Worm (Caenorhabditis elegans) whole organism, mixed stage, embryonic: ENCODE results near the gene amdh-1.
A peak's percentile ranks its signal among the peaks of the same experiment; 100 is the strongest.

ENCODE experiments used
- M03D4.4 ChIP-seq: sonication (generic microtip); optimal IDR thresholded peaks from 2 replicates; lab custom pipeline; 2017; ENCODE audit warnings: mild to moderate bottlenecking, missing genetic modification characterization, missing compliant biosample characterization
- bed-3 ChIP-seq: fragments of 200-800 bp; sonication (Bioruptor generic); optimal IDR thresholded peaks from 3 replicates; lab custom pipeline; 2018; ENCODE audit warnings: mild to moderate bottlenecking, missing genetic modification characterization, moderate library complexity, missing compliant biosample characterization
- blmp-1 ChIP-seq: fragments of 150-350 bp; optimal IDR thresholded peaks from 2 replicates; lab custom pipeline; 2014; ENCODE audit warnings: missing biosample characterization, missing genetic modification characterization
- ceh-39 ChIP-seq: fragments of 150-350 bp; optimal IDR thresholded peaks from 2 replicates; lab custom pipeline; 2014; ENCODE audit warnings: missing biosample characterization, missing genetic modification characterization
- ces-1 ChIP-seq: fragments of 150-350 bp; optimal IDR thresholded peaks from 2 replicates; lab custom pipeline; 2014; ENCODE audit warnings: missing biosample characterization, missing genetic modification reagents, missing genetic modification characterization
- cnd-1 ChIP-seq: fragments of 200-800 bp; sonication (Bioruptor generic); optimal IDR thresholded peaks from 2 replicates; lab custom pipeline; 2018; ENCODE audit warnings: mild to moderate bottlenecking, missing genetic modification characterization, missing compliant biosample characterization
- drap-1 ChIP-seq: fragments of 200-800 bp; sonication (Bioruptor generic); optimal IDR thresholded peaks from 3 replicates; lab custom pipeline; 2018; ENCODE audit warnings: mild to moderate bottlenecking, missing genetic modification characterization, missing compliant biosample characterization
- elt-1 ChIP-seq: sonication (generic microtip); optimal IDR thresholded peaks from 2 replicates; lab custom pipeline; 2017; ENCODE audit warnings: missing genetic modification characterization, mild to moderate bottlenecking, missing compliant biosample characterization, antibody characterized with exemption, moderate library complexity, borderline replicate concordance; ENCODE audit not compliant: insufficient read depth
- elt-3 ChIP-seq: fragments of 150-350 bp; optimal IDR thresholded peaks from 2 replicates; lab custom pipeline; 2014; ENCODE audit warnings: missing biosample characterization, missing genetic modification characterization
- flh-1 ChIP-seq: fragments of 200-800 bp; sonication (Bioruptor generic); optimal IDR thresholded peaks from 2 replicates; lab custom pipeline; 2018; ENCODE audit warnings: mild to moderate bottlenecking, missing genetic modification characterization, moderate library complexity, missing compliant biosample characterization
- ham-2 ChIP-seq: fragments of 200-800 bp; sonication (Bioruptor generic); optimal IDR thresholded peaks from 2 replicates; lab custom pipeline; 2018; ENCODE audit warnings: mild to moderate bottlenecking, missing genetic modification characterization, missing compliant biosample characterization
- hlh-1 ChIP-seq: fragments of 150-350 bp; optimal IDR thresholded peaks from 2 replicates; lab custom pipeline; 2014; ENCODE audit warnings: missing biosample characterization, missing genetic modification reagents, missing genetic modification characterization
- lin-13 ChIP-seq: fragments of 150-350 bp; optimal IDR thresholded peaks from 2 replicates; lab custom pipeline; 2014; ENCODE audit warnings: missing biosample characterization, missing genetic modification characterization
- lin-32 ChIP-seq: fragments of 200-800 bp; sonication (Bioruptor generic); optimal IDR thresholded peaks from 2 replicates; lab custom pipeline; 2018; ENCODE audit warnings: mild to moderate bottlenecking, missing genetic modification characterization, missing compliant biosample characterization
- lsy-2 ChIP-seq: fragments of 150-350 bp; optimal IDR thresholded peaks from 2 replicates; lab custom pipeline; 2014; ENCODE audit warnings: missing biosample characterization, missing genetic modification characterization
- mab-5 ChIP-seq: fragments of 150-350 bp; optimal IDR thresholded peaks from 2 replicates; lab custom pipeline; 2014; ENCODE audit warnings: missing biosample characterization, missing genetic modification characterization
- mep-1 ChIP-seq: fragments of 150-350 bp; optimal IDR thresholded peaks from 2 replicates; lab custom pipeline; 2017; ENCODE audit warnings: missing biosample characterization, missing genetic modification reagents, missing genetic modification characterization, inconsistent platforms
- nhr-2 ChIP-seq: fragments of 150-350 bp; optimal IDR thresholded peaks from 2 replicates; lab custom pipeline; 2014; ENCODE audit warnings: missing biosample characterization, missing genetic modification characterization
- nhr-237 ChIP-seq: fragments of 150-350 bp; optimal IDR thresholded peaks from 2 replicates; lab custom pipeline; 2014; ENCODE audit warnings: missing biosample characterization, missing genetic modification characterization
- nhr-76 ChIP-seq: sonication (generic microtip); optimal IDR thresholded peaks from 2 replicates; lab custom pipeline; 2017; ENCODE audit warnings: missing biosample characterization, missing genetic modification characterization
- pha-4 ChIP-seq: fragments of 150-350 bp; optimal IDR thresholded peaks from 2 replicates; lab custom pipeline; 2018; ENCODE audit warnings: missing biosample characterization, missing genetic modification reagents, missing genetic modification characterization
- snpc-4 ChIP-seq: fragments of 150-350 bp; optimal IDR thresholded peaks from 2 replicates; lab custom pipeline; 2014; ENCODE audit warnings: missing biosample characterization, missing genetic modification characterization
- sptf-1 ChIP-seq: sonication (generic microtip); optimal IDR thresholded peaks from 2 replicates; lab custom pipeline; 2017; ENCODE audit warnings: mild to moderate bottlenecking, missing genetic modification characterization, moderate library complexity, missing compliant biosample characterization
- unc-120 ChIP-seq: sonication (generic microtip); optimal IDR thresholded peaks from 2 replicates; lab custom pipeline; 2017; ENCODE audit warnings: missing genetic modification characterization, missing compliant biosample characterization; ENCODE audit not compliant: poor library complexity, severe bottlenecking
- unc-39 ChIP-seq: fragments of 150-350 bp; optimal IDR thresholded peaks from 2 replicates; lab custom pipeline; 2014; ENCODE audit warnings: missing biosample characterization, missing genetic modification characterization
- unc-62 ChIP-seq: fragments of 150-350 bp; optimal IDR thresholded peaks from 2 replicates; lab custom pipeline; 2014; ENCODE audit warnings: missing biosample characterization, missing genetic modification reagents, missing genetic modification characterization
- zip-8 ChIP-seq: fragments of 150-350 bp; optimal IDR thresholded peaks from 2 replicates; lab custom pipeline; 2014; ENCODE audit warnings: missing biosample characterization, missing genetic modification characterization
- ztf-11 ChIP-seq: fragments of 150-350 bp; optimal IDR thresholded peaks from 2 replicates; lab custom pipeline; 2014; ENCODE audit warnings: missing biosample characterization, missing genetic modification characterization

The amdh-1 gene

ce11 chrIII:6303787-6304186 lies 52.2 kb downstream of the amdh-1 start:
- TF ChIP-seq flh-1 (GFP tag; lab: Kevin White, UChicago), result no peak
- no peak for TF ChIP-seq unc-39 (tag; lab: Kevin White, UChicago)
- no peak for TF ChIP-seq hlh-1
- no peak for TF ChIP-seq snpc-4 (tag; lab: Kevin White, UChicago)
- TF ChIP-seq cnd-1 (tag; lab: Kevin White, UChicago), result no peak
- TF ChIP-seq nhr-237 (tag; lab: Kevin White, UChicago), result no peak
- no peak for TF ChIP-seq ces-1
- no peak for TF ChIP-seq lin-13 (tag; lab: Kevin White, UChicago)
- no peak for TF ChIP-seq sptf-1 (tag; lab: Kevin White, UChicago)
- TF ChIP-seq ceh-39 (tag; lab: Kevin White, UChicago), result no peak
- TF ChIP-seq unc-62 (GFP tag; lab: Kevin White, UChicago), result no peak
- TF ChIP-seq elt-3 (tag; lab: Kevin White, UChicago), result no peak
- TF ChIP-seq zip-8 (tag; lab: Kevin White, UChicago), result no peak
- no peak for TF ChIP-seq lsy-2
- no peak for TF ChIP-seq nhr-2 (tag; lab: Kevin White, UChicago)
- TF ChIP-seq ztf-11, result no peak
- TF ChIP-seq M03D4.4, result no peak
- TF ChIP-seq bed-3 (GFP tag; lab: Kevin White, UChicago), result no peak
- no peak for TF ChIP-seq blmp-1 (tag; lab: Kevin White, UChicago)
- TF ChIP-seq, all 35 proteins: peak for 0

- TF ChIP-seq elt-1 (tag; lab: Kevin White, UChicago) (no peak), M03D4.4 (no peak), ces-1 (peak; percentile 82), unc-62 (GFP tag; lab: Kevin White, UChicago) (no peak), ceh-39 (tag; lab: Kevin White, UChicago) (no peak), elt-3 (tag; lab: Kevin White, UChicago) (no peak), drap-1 (GFP tag; lab: Kevin White, UChicago) (no peak)
Observed at ce11 chrIII:6307832-6308231, 56.2 kb downstream of the amdh-1 start.

ce11 chrIII:6309066-6309465 lies 57.5 kb downstream of the amdh-1 start, which contains the start of gene gar-2:
TSS of gene gar-2 (plus strand) at chrIII:6309366.
- TF ChIP-seq sptf-1 (tag; lab: Kevin White, UChicago), result no peak
- TF ChIP-seq ces-1, result no peak
- no peak for TF ChIP-seq nhr-76 (tag; lab: Kevin White, UChicago)
- TF ChIP-seq flh-1 (GFP tag; lab: Kevin White, UChicago), result no peak
- no peak for TF ChIP-seq ham-2 (GFP tag; lab: Kevin White, UChicago)
- TF ChIP-seq nhr-2 (tag; lab: Kevin White, UChicago), result no peak
- TF ChIP-seq mab-5 (tag; lab: Kevin White, UChicago), result no peak

- TF ChIP-seq ces-1, result peak; percentile 89
- TF ChIP-seq ceh-39 (tag; lab: Kevin White, UChicago), result no peak
Observed at ce11 chrIII:6310352-6310751, 58.7 kb downstream of the amdh-1 start.

- TF ChIP-seq blmp-1 (tag; lab: Kevin White, UChicago) (no peak), snpc-4 (tag; lab: Kevin White, UChicago) (no peak), sptf-1 (tag; lab: Kevin White, UChicago) (no peak), M03D4.4 (no peak), drap-1 (GFP tag; lab: Kevin White, UChicago) (no peak), lin-32 (GFP tag; lab: Kevin White, UChicago) (no peak), pha-4 (tag; lab: Kevin White, UChicago) (no peak), mep-1 (tag; lab: Kevin White, UChicago) (no peak), flh-1 (GFP tag; lab: Kevin White, UChicago) (no peak), nhr-2 (tag; lab: Kevin White, UChicago) (no peak), bed-3 (GFP tag; lab: Kevin White, UChicago) (no peak), nhr-76 (tag; lab: Kevin White, UChicago) (no peak), lin-13 (tag; lab: Kevin White, UChicago) (no peak)
Observed at ce11 chrIII:6311452-6311851, 59.8 kb downstream of the amdh-1 start.

ce11 chrIII:6312244-6312643 lies 60.6 kb downstream of the amdh-1 start:
- no peak for TF ChIP-seq unc-120 (tag; lab: Kevin White, UChicago)
- peak; percentile 16 for TF ChIP-seq ces-1
